Fruit fly (Drosophila melanogaster) whole organism, embryonic: ENCODE data around the gene Atat.
A peak's percentile ranks its signal among the peaks of the same experiment; 100 is the strongest.

Source experiments
- ATbp ChIP-seq: fragments of 200-800 bp; sonication (Bioruptor generic); optimal IDR thresholded peaks from 2 replicates; lab custom pipeline; 2017; ENCODE audit warnings: missing biosample characterization, mild to moderate bottlenecking, missing genetic modification characterization, missing genetic modification reagents
- Ada2b ChIP-seq: fragments of 200-800 bp; sonication (Bioruptor generic); IDR thresholded peaks from 2 replicates; pipeline ENCODE4 v1.3.6; 2022; ENCODE audit warnings: missing biosample characterization, missing genetic modification characterization
- B-H1 ChIP-seq: fragments of 200-800 bp; sonication (Bioruptor generic); IDR thresholded peaks from 3 replicates; pipeline ENCODE4 v1.3.6; 2022; ENCODE audit warnings: missing biosample characterization, missing genetic modification characterization
- CG1024 ChIP-seq: fragments of 200-800 bp; sonication (Bioruptor generic); IDR thresholded peaks from 2 replicates; pipeline ENCODE4 v1.3.6; 2022; ENCODE audit warnings: missing biosample characterization, missing genetic modification characterization
- CG10462 ChIP-seq: fragments of 200-800 bp; sonication (Bioruptor generic); optimal IDR thresholded peaks from 2 replicates; lab custom pipeline; 2016; ENCODE audit warnings: missing biosample characterization, missing genetic modification characterization
- CG11398 ChIP-seq: fragments of 200-800 bp; sonication (Bioruptor generic); optimal IDR thresholded peaks from 2 replicates; lab custom pipeline; 2016; ENCODE audit warnings: missing biosample characterization, missing genetic modification characterization
- CG14860 ChIP-seq: fragments of 200-800 bp; sonication (Bioruptor generic); IDR thresholded peaks from 3 replicates; pipeline ENCODE4 v1.3.6; 2022; ENCODE audit warnings: missing biosample characterization, missing genetic modification characterization; ENCODE audit not compliant: partially characterized antibody
- CG15479 ChIP-seq: fragments of 200-800 bp; sonication (Bioruptor generic); optimal IDR thresholded peaks from 3 replicates; lab custom pipeline; 2019; ENCODE audit warnings: missing biosample characterization, mild to moderate bottlenecking, missing genetic modification characterization, moderate library complexity
- CG17359 ChIP-seq: fragments of 200-800 bp; sonication (Bioruptor generic); optimal IDR thresholded peaks from 3 replicates; lab custom pipeline; 2018; ENCODE audit warnings: missing biosample characterization, mild to moderate bottlenecking, missing genetic modification characterization, moderate library complexity
- CG1832 ChIP-seq: fragments of 200-800 bp; sonication (Bioruptor generic); optimal IDR thresholded peaks from 2 replicates; lab custom pipeline; 2017; ENCODE audit warnings: missing biosample characterization, mild to moderate bottlenecking, missing genetic modification characterization, inconsistent platforms
- CG2116 ChIP-seq: fragments of 200-800 bp; sonication (Bioruptor generic); optimal IDR thresholded peaks from 3 replicates; lab custom pipeline; 2018; ENCODE audit warnings: missing biosample characterization, mild to moderate bottlenecking, missing genetic modification characterization
- CG2199 ChIP-seq: fragments of 200-800 bp; sonication (Bioruptor generic); IDR thresholded peaks from 3 replicates; pipeline ENCODE4 v1.3.6; 2022; ENCODE audit warnings: missing biosample characterization, missing genetic modification characterization
- CG3281 ChIP-seq: fragments of 200-800 bp; sonication (Bioruptor generic); optimal IDR thresholded peaks from 3 replicates; lab custom pipeline; 2017; ENCODE audit warnings: missing biosample characterization, mild to moderate bottlenecking, missing genetic modification characterization
- CG33557 ChIP-seq: fragments of 200-800 bp; sonication (Bioruptor generic); optimal IDR thresholded peaks from 2 replicates; lab custom pipeline; 2019; ENCODE audit warnings: missing biosample characterization, mild to moderate bottlenecking, missing genetic modification characterization, moderate library complexity
- CG4328 ChIP-seq: fragments of 200-800 bp; sonication (Bioruptor generic); optimal IDR thresholded peaks from 3 replicates; lab custom pipeline; 2017; ENCODE audit warnings: missing biosample characterization, missing genetic modification reagents, missing genetic modification characterization
- CG4730 ChIP-seq: fragments of 200-800 bp; sonication (Bioruptor generic); IDR thresholded peaks from 2 replicates; pipeline ENCODE4 v1.3.6; 2022; ENCODE audit warnings: missing biosample characterization, missing genetic modification characterization
- CG6765 ChIP-seq: fragments of 200-800 bp; sonication (Bioruptor generic); optimal IDR thresholded peaks from 3 replicates; lab custom pipeline; 2017; ENCODE audit warnings: missing biosample characterization, mild to moderate bottlenecking, missing genetic modification characterization
- CG6813 ChIP-seq: fragments of 200-800 bp; sonication (Bioruptor generic); optimal IDR thresholded peaks from 2 replicates; lab custom pipeline; 2017; ENCODE audit warnings: missing biosample characterization, missing genetic modification characterization, mild to moderate bottlenecking, moderate library complexity, missing genetic modification reagents
- CG8388 ChIP-seq: fragments of 200-800 bp; sonication (Bioruptor generic); optimal IDR thresholded peaks from 2 replicates; lab custom pipeline; 2019; ENCODE audit warnings: missing biosample characterization, mild to moderate bottlenecking, missing genetic modification characterization, moderate library complexity
- CG8765 ChIP-seq: fragments of 200-800 bp; sonication (Bioruptor generic); IDR thresholded peaks from 2 replicates; pipeline ENCODE4 v1.3.6; 2022; ENCODE audit warnings: missing biosample characterization, missing genetic modification characterization
- CG9817 ChIP-seq: fragments of 200-800 bp; sonication (Bioruptor generic); optimal IDR thresholded peaks from 2 replicates; lab custom pipeline; 2018; ENCODE audit warnings: missing biosample characterization, mild to moderate bottlenecking, missing genetic modification characterization, moderate library complexity
- CrebB ChIP-seq: fragments of 200-800 bp; sonication (Bioruptor generic); optimal IDR thresholded peaks from 3 replicates; lab custom pipeline; 2018; ENCODE audit warnings: missing biosample characterization, mild to moderate bottlenecking, missing genetic modification characterization
- D19B ChIP-seq: fragments of 200-800 bp; sonication (Bioruptor generic); optimal IDR thresholded peaks from 2 replicates; lab custom pipeline; 2017; ENCODE audit warnings: missing biosample characterization, mild to moderate bottlenecking, missing genetic modification characterization
- Ets97D ChIP-seq: fragments of 200-800 bp; sonication (Bioruptor generic); optimal IDR thresholded peaks from 3 replicates; lab custom pipeline; 2016; ENCODE audit warnings: missing biosample characterization, missing genetic modification characterization
- Fer2 ChIP-seq: fragments of 200-800 bp; sonication (Bioruptor generic); optimal IDR thresholded peaks from 2 replicates; lab custom pipeline; 2018; ENCODE audit warnings: missing biosample characterization, mild to moderate bottlenecking, missing genetic modification characterization, moderate library complexity
- H15 ChIP-seq: fragments of 200-800 bp; sonication (Bioruptor generic); IDR thresholded peaks from 3 replicates; pipeline ENCODE4 v1.3.6; 2022; ENCODE audit warnings: missing biosample characterization, missing genetic modification characterization
- HLH4C ChIP-seq: fragments of 200-800 bp; sonication (Bioruptor generic); IDR thresholded peaks from 3 replicates; pipeline ENCODE4 v1.3.6; 2022; ENCODE audit warnings: missing biosample characterization, missing genetic modification characterization; ENCODE audit not compliant: partially characterized antibody
- Hey ChIP-seq: fragments of 200-800 bp; sonication (Bioruptor generic); optimal IDR thresholded peaks from 3 replicates; lab custom pipeline; 2018; ENCODE audit warnings: missing biosample characterization, mild to moderate bottlenecking, missing genetic modification characterization
- Hmr ChIP-seq: fragments of 200-800 bp; sonication (Bioruptor generic); optimal IDR thresholded peaks from 3 replicates; lab custom pipeline; 2017; ENCODE audit warnings: mild to moderate bottlenecking, missing biosample characterization, missing genetic modification reagents, missing genetic modification characterization
- Nf-YC ChIP-seq: fragments of 200-800 bp; optimal IDR thresholded peaks from 3 replicates; lab custom pipeline; 2019; ENCODE audit warnings: missing biosample characterization, mild to moderate bottlenecking, missing genetic modification characterization, moderate library complexity
- Ptx1 ChIP-seq: fragments of 200-800 bp; sonication (Bioruptor generic); IDR thresholded peaks from 2 replicates; pipeline ENCODE4 v1.3.6; 2022; ENCODE audit warnings: missing biosample characterization, missing genetic modification characterization
- ac ChIP-seq: fragments of 200-800 bp; sonication (Bioruptor generic); optimal IDR thresholded peaks from 3 replicates; lab custom pipeline; 2017; ENCODE audit warnings: missing biosample characterization, mild to moderate bottlenecking, missing genetic modification characterization
- amos ChIP-seq: fragments of 200-800 bp; sonication (Bioruptor generic); IDR thresholded peaks from 2 replicates; pipeline ENCODE4 v1.3.6; 2022; ENCODE audit warnings: missing biosample characterization, missing genetic modification characterization; ENCODE audit not compliant: partially characterized antibody
- ato ChIP-seq: fragments of 200-800 bp; sonication (Bioruptor generic); IDR thresholded peaks from 2 replicates; pipeline ENCODE4 v1.3.6; 2022; ENCODE audit warnings: missing biosample characterization, missing genetic modification characterization; ENCODE audit not compliant: partially characterized antibody
- chm ChIP-seq: fragments of 200-800 bp; sonication (Bioruptor generic); IDR thresholded peaks from 2 replicates; pipeline ENCODE4 v1.3.6; 2022; ENCODE audit warnings: missing biosample characterization, missing genetic modification characterization
- crc ChIP-seq: fragments of 200-800 bp; sonication (Bioruptor generic); optimal IDR thresholded peaks from 2 replicates; lab custom pipeline; 2016; ENCODE audit warnings: missing biosample characterization, missing genetic modification characterization
- dm ChIP-seq: fragments of 200-800 bp; sonication (Bioruptor generic); optimal IDR thresholded peaks from 3 replicates; lab custom pipeline; 2016; ENCODE audit warnings: missing biosample characterization, missing genetic modification characterization
- emc ChIP-seq: fragments of 200-800 bp; sonication (Bioruptor generic); optimal IDR thresholded peaks from 2 replicates; lab custom pipeline; 2016; ENCODE audit warnings: missing biosample characterization, missing genetic modification characterization
- ewg ChIP-seq: fragments of 200-800 bp; sonication (Bioruptor generic); optimal IDR thresholded peaks from 3 replicates; lab custom pipeline; 2017; ENCODE audit warnings: mild to moderate bottlenecking, missing biosample characterization, missing genetic modification reagents, missing genetic modification characterization
- gro ChIP-seq: fragments of 200-800 bp; sonication (Bioruptor generic); optimal IDR thresholded peaks from 2 replicates; lab custom pipeline; 2016; ENCODE audit warnings: missing biosample characterization, missing genetic modification characterization
- gsb ChIP-seq: fragments of 200-800 bp; sonication (Bioruptor generic); IDR thresholded peaks from 2 replicates; pipeline ENCODE4 v1.3.6; 2022; ENCODE audit warnings: missing biosample characterization, missing genetic modification characterization
- hbn ChIP-seq: fragments of 200-800 bp; sonication (Bioruptor generic); IDR thresholded peaks from 2 replicates; pipeline ENCODE4 v1.3.6; 2022; ENCODE audit warnings: missing biosample characterization, missing genetic modification characterization; ENCODE audit not compliant: partially characterized antibody
- insv ChIP-seq, 2 experiments: fragments of 200-800 bp; sonication (Bioruptor generic); optimal IDR thresholded peaks; 3 replicates each; lab custom pipeline; 2016 to 2018; ENCODE audit warnings: missing biosample characterization in 2 of 2, missing genetic modification characterization in 2 of 2
- ken ChIP-seq: fragments of 200-800 bp; sonication (Bioruptor generic); IDR thresholded peaks from 3 replicates; pipeline ENCODE4 v1.3.6; 2022; ENCODE audit warnings: missing biosample characterization, missing genetic modification characterization
- nerfin-1 ChIP-seq: fragments of 200-800 bp; sonication (Bioruptor generic); optimal IDR thresholded peaks from 3 replicates; lab custom pipeline; 2019; ENCODE audit warnings: missing biosample characterization, mild to moderate bottlenecking, missing genetic modification characterization, moderate library complexity
- pan ChIP-seq, 4 experiments: fragments of >200 bp in 3 of 4; fragments of 200-800 bp in 1 of 4; sonication (Bioruptor generic) in 1 of 4; optimal IDR thresholded peaks in 3 of 4; IDR thresholded peaks in 1 of 4; 2 replicates each; pipeline versions ENCODE4 v1.3.6 to Lab custom; 2017 to 2022; ENCODE audit warnings: missing biosample characterization in 2 of 4, missing genetic modification characterization in 2 of 4, mixed read lengths in 1 of 4
- psq ChIP-seq: fragments of 200-800 bp; sonication (Bioruptor generic); optimal IDR thresholded peaks from 2 replicates; lab custom pipeline; 2017; ENCODE audit warnings: missing biosample characterization, missing genetic modification characterization
- row ChIP-seq: fragments of 200-800 bp; sonication (Bioruptor generic); IDR thresholded peaks from 3 replicates; pipeline ENCODE4 v1.3.6; 2022; ENCODE audit warnings: missing biosample characterization, missing genetic modification characterization
- sr ChIP-seq: fragments of 200-800 bp; sonication (Bioruptor generic); IDR thresholded peaks from 3 replicates; pipeline ENCODE4 v1.3.6; 2022; ENCODE audit warnings: missing biosample characterization, missing genetic modification characterization

Gene Atat

DNA sequence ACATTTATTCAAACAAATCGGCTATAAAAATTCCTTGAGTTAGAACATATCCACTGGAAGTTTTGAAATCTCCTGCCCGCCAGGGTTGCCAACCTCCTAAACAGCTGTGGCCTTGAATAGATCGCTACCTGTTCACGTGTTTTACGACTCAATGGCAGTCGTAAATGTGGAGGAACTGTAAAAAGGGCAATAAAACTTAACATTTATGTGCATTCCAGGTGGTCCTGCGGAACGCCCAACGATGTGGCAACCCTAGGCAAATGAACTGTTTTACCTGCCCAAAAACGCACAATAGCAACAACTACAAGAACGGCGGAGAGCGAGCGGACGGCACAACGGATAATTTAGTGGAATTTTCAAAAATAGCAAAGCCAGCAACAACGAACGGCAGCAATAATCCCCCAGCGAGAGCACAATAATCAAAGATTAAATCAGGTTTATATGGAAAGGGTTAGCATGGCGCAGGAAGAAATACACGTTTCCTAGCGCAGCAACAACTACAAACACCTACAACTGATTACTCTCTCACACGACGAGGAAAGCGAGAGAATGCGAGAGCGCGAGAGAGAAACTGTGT is 35.2 kb upstream of the Atat start (continued):
- TF ChIP-seq pan (optimal IDR thresholded peaks at IDR 0.05; lab: Kevin White, UChicago) (no peak), pan (GFP tag; optimal IDR thresholded peaks at IDR 0.05 in 1 of 2, IDR thresholded peaks at IDR 0.05 in 1 of 2) (peak in 1 of 2 experiments; percentile 41), CG2199 (GFP tag; lab: Robert Waterston, UW) (peak; percentile 73; the same call in 2 of the 3 replicates), CG10462 (GFP tag; lab: Kevin White, UChicago) (no peak), CrebB (tag; lab: Kevin White, UChicago) (no peak), Ada2b (GFP tag; lab: Robert Waterston, UW) (peak; percentile 58; the same call in 1 of the 2 replicates), emc (GFP tag; lab: Kevin White, UChicago) (no peak), amos (GFP tag; lab: Robert Waterston, UW) (no peak), CG1024 (no peak; the same call in 1 of the 2 replicates), hbn (GFP tag; lab: Robert Waterston, UW) (no peak), CG2116 (no peak), CG8765 (GFP tag; lab: Robert Waterston, UW) (0 out of 2 replicates have a peak, but pooled peaks have one; percentile 21), Hmr (no peak), psq (GFP tag; lab: Kevin White, UChicago) (no peak), nerfin-1 (tag; lab: Kevin White, UChicago) (peak; percentile 49), gro (GFP tag; lab: Kevin White, UChicago) (no peak), CG17359 (tag; lab: Kevin White, UChicago) (peak; percentile 65), HLH4C (GFP tag; lab: Robert Waterston, UW) (0 out of 3 replicates have a peak, but pooled peaks have one; percentile 18), Nf-YC (no peak), CG15479 (peak; percentile 86), Ptx1 (GFP tag; lab: Robert Waterston, UW) (peak; percentile 55), CG6765 (GFP tag; lab: Kevin White, UChicago) (no peak), ATbp (GFP tag; lab: Kevin White, UChicago) (no peak), insv (GFP tag; optimal IDR thresholded peaks at IDR 0.05; lab: Kevin White, UChicago) (no peak), D19B (GFP tag; lab: Kevin White, UChicago) (no peak), crc (GFP tag; lab: Kevin White, UChicago) (no peak), CG4730 (GFP tag; lab: Robert Waterston, UW) (no peak), Hey (tag; lab: Kevin White, UChicago) (no peak), Ets97D (GFP tag; lab: Kevin White, UChicago) (no peak), H15 (GFP tag; lab: Robert Waterston, UW) (no peak), ewg (no peak), ken (peak; percentile 54; the same call in 1 of the 3 replicates), CG4328 (GFP tag; lab: Kevin White, UChicago) (no peak), ac (peak; percentile 29), row (GFP tag; lab: Robert Waterston, UW) (no peak; the same call in 2 of the 3 replicates), Fer2 (tag; lab: Kevin White, UChicago) (no peak), CG3281 (GFP tag; lab: Kevin White, UChicago) (peak; percentile 53), chm (GFP tag; lab: Robert Waterston, UW) (no peak), CG14860 (GFP tag; lab: Robert Waterston, UW) (no peak), CG9817 (tag; lab: Kevin White, UChicago) (peak; percentile 3), CG8388 (GFP tag; lab: Kevin White, UChicago) (no peak), gsb (GFP tag; lab: Robert Waterston, UW) (no peak), sr (GFP tag; lab: Robert Waterston, UW) (peak; percentile 6; the same call in 1 of the 3 replicates), dm (peak; percentile 13), CG1832 (GFP tag; lab: Kevin White, UChicago) (no peak), ato (GFP tag; lab: Robert Waterston, UW) (no peak), CG6813 (GFP tag; lab: Kevin White, UChicago) (no peak), B-H1 (peak; percentile 18; the same call in 2 of the 3 replicates), CG33557 (GFP tag; lab: Kevin White, UChicago) (no peak), CG11398 (no peak)
